Fruit fly (Drosophila melanogaster): ENCODE results near the gene CG32107.

Gene CG32107

DNA sequence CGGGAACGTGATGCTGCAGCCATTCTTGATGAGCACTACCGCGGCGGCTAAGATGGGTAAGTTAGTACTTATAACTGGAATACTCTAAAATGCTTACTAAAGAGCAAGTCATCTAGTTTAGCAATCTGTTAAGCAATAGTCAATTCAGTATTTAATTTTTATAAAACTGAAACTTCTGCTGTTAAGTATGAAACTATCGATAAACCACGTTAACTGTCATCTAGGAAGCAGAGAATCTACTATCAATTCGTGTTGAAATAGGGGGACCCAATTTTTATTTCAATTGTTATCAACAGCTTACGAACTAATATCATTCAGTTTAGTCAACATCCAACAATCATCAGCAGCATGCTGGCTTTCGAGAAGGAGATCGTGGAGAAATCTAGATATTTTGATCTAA lies 52.7 kb downstream of the CG32107 start, which contains the start of gene CG32110:
Gene CG32110 (plus strand): TSS at position 301 of the 400 bp plus-strand sequence.
- TF ChIP-seq usp (GFP tag; optimal IDR thresholded peaks at IDR 0.05) (no peak), OdsH (GFP tag; optimal IDR thresholded peaks at IDR 0.05) (no peak), tai (GFP tag; optimal IDR thresholded peaks at IDR 0.05) (no peak), Hnf4 (GFP tag; optimal IDR thresholded peaks at IDR 0.05) (no peak), sage (GFP tag; optimal IDR thresholded peaks at IDR 0.05) (no peak)

All from whole organism, wandering third instar larva.